Comparison of ENCODE assay signal across 2 worm cellular contexts in genomic region chrX:13144975-13145618, ce11.
TF ChIP-seq lines count a peak whose summit lies in the region.

No protein-coding gene starts in this region.

TF ChIP-seq in whole organism, L4 larva, 104 proteins besides CTCF, POLR2A, EP300 and RAD21 (continued from another document):
- TF ChIP-seq unc-62 (GFP tag; optimal IDR thresholded peaks at IDR 0.05 in 1 of 2; lab: Kevin White, UChicago) = peak; percentile 34 to 99
- no peak for TF ChIP-seq unc-62 (tag; optimal IDR thresholded peaks at IDR 0.05; lab: Kevin White, UChicago)
- TF ChIP-seq pha-4 (GFP tag; IDR thresholded peaks at IDR 0.05; lab: Robert Waterston, UW) = peak; percentile 90
- no peak for TF ChIP-seq pha-4 (tag; optimal IDR thresholded peaks at IDR 0.05; lab: Kevin White, UChicago)
- TF ChIP-seq F26F4.8 (GFP tag; conservative IDR thresholded peaks at IDR 0.05; lab: Robert Waterston, UW) = no peak
- TF ChIP-seq nhr-28 (tag; optimal IDR thresholded peaks at IDR 0.05; lab: Kevin White, UChicago) = peak; percentile 84
- TF ChIP-seq nhr-42 (GFP tag; IDR thresholded peaks at IDR 0.05; lab: Robert Waterston, UW) = peak; percentile 85; the same call in 1 of the 2 replicates
- peak; percentile 46 for TF ChIP-seq Y5F2A.4 (GFP tag; optimal IDR thresholded peaks at IDR 0.05; lab: Kevin White, UChicago)
- TF ChIP-seq R02D3.7 (tag; optimal IDR thresholded peaks at IDR 0.05; lab: Kevin White, UChicago) = no peak
- TF ChIP-seq fkh-10 (GFP tag; optimal IDR thresholded peaks at IDR 0.05; lab: Kevin White, UChicago) = peak; percentile 96
- 0 out of 2 replicates have a peak, but pooled peaks have one; percentile 22 for TF ChIP-seq F44E2.7 (GFP tag; IDR thresholded peaks at IDR 0.05; lab: Robert Waterston, UW)
- TF ChIP-seq duxl-1 (tag; optimal IDR thresholded peaks at IDR 0.05; lab: Kevin White, UChicago; ENCODE audit: poor library complexity) = peak; percentile 57
- peak; percentile 100 for TF ChIP-seq aha-1 (tag; lab: Kevin White, UChicago)
- peak; percentile 4 for TF ChIP-seq nhr-237 (tag; optimal IDR thresholded peaks at IDR 0.05; lab: Kevin White, UChicago)
- TF ChIP-seq madf-9 (GFP tag; conservative IDR thresholded peaks at IDR 0.05; lab: Robert Waterston, UW) = peak; percentile 89
- peak; percentile 89 for TF ChIP-seq saeg-2 (GFP tag; IDR thresholded peaks at IDR 0.05; lab: Robert Waterston, UW)
- peak; percentile 31 for TF ChIP-seq nhr-6 (tag; optimal IDR thresholded peaks at IDR 0.05; lab: Kevin White, UChicago)
- TF ChIP-seq lin-1 (GFP tag; IDR thresholded peaks at IDR 0.05; lab: Robert Waterston, UW) = peak; percentile 82
- no peak for TF ChIP-seq aly-2 (tag; optimal IDR thresholded peaks at IDR 0.05; lab: Kevin White, UChicago)
- peak; percentile 5 for TF ChIP-seq attf-4 (tag; optimal IDR thresholded peaks at IDR 0.05; lab: Kevin White, UChicago)
- peak; percentile 93 for TF ChIP-seq dve-1 (tag; optimal IDR thresholded peaks at IDR 0.05; lab: Kevin White, UChicago; ENCODE audit: insufficient read depth)
- peak in 1 of 2 experiments; percentile 11 for TF ChIP-seq ZK546.5 (tag; optimal IDR thresholded peaks at IDR 0.05; lab: Kevin White, UChicago)
- TF ChIP-seq nhr-11 (tag; optimal IDR thresholded peaks at IDR 0.05; lab: Kevin White, UChicago) = peak; percentile 88
- TF ChIP-seq nhr-102 (tag; optimal IDR thresholded peaks at IDR 0.05; lab: Kevin White, UChicago) = peak; percentile 84
- peak; percentile 93 for TF ChIP-seq F37D6.2 (tag; optimal IDR thresholded peaks at IDR 0.05; lab: Kevin White, UChicago)
- TF ChIP-seq Y48G9A.11 (GFP tag; IDR thresholded peaks at IDR 0.05; lab: Robert Waterston, UW) = peak; percentile 61; the same call in 1 of the 2 replicates
- peak; percentile 97 for TF ChIP-seq rbr-2 (tag; optimal IDR thresholded peaks at IDR 0.05; lab: Kevin White, UChicago)
- peak; percentile 92 for TF ChIP-seq T26A8.4 (GFP tag; IDR thresholded peaks at IDR 0.05; lab: Robert Waterston, UW)
- peak; percentile 53 for TF ChIP-seq dpl-1 (GFP tag; optimal IDR thresholded peaks at IDR 0.05; lab: Kevin White, UChicago)
- TF ChIP-seq mdt-29 (GFP tag; IDR thresholded peaks at IDR 0.05; lab: Robert Waterston, UW) = peak; percentile 94
- peak; percentile 40 for TF ChIP-seq ces-1 (GFP tag; optimal IDR thresholded peaks at IDR 0.05; lab: Kevin White, UChicago)
- TF ChIP-seq ceh-20 (GFP tag; IDR thresholded peaks at IDR 0.05; lab: Robert Waterston, UW) = peak; percentile 93
- TF ChIP-seq unc-130 (GFP tag; optimal IDR thresholded peaks at IDR 0.05; lab: Kevin White, UChicago) = no peak
- TF ChIP-seq tag-97 (GFP tag; IDR thresholded peaks at IDR 0.05; lab: Robert Waterston, UW) = no peak
- TF ChIP-seq lin-29 (GFP tag; IDR thresholded peaks at IDR 0.05; lab: Robert Waterston, UW) = no peak; the same call in 1 of the 2 replicates
- TF ChIP-seq T20F7.1 (GFP tag; optimal IDR thresholded peaks at IDR 0.05; lab: Kevin White, UChicago) = peak; percentile 80
- TF ChIP-seq madf-5 (GFP tag; IDR thresholded peaks at IDR 0.05; lab: Robert Waterston, UW) = 0 out of 4 replicates have a peak, but pooled peaks of 1 of the 2 experiments have one; percentile 21
- peak; percentile 56 for TF ChIP-seq F10B5.3 (tag; optimal IDR thresholded peaks at IDR 0.05; lab: Kevin White, UChicago)
- TF ChIP-seq zip-2 (tag; optimal IDR thresholded peaks at IDR 0.05; lab: Kevin White, UChicago) = peak; percentile 74
- TF ChIP-seq hlh-11 (tag; optimal IDR thresholded peaks at IDR 0.05; lab: Kevin White, UChicago) = peak; percentile 99
- no peak for TF ChIP-seq snpc-4 (tag; optimal IDR thresholded peaks at IDR 0.05; lab: Kevin White, UChicago)
- TF ChIP-seq daf-19 (GFP tag; conservative IDR thresholded peaks at IDR 0.05; lab: Robert Waterston, UW) = peak; percentile 63; the same call in 1 of the 2 replicates
- no peak for TF ChIP-seq Y105C5A.15 (GFP tag; IDR thresholded peaks at IDR 0.05; lab: Robert Waterston, UW)
- no peak for TF ChIP-seq F49E8.2 (tag; optimal IDR thresholded peaks at IDR 0.05; lab: Kevin White, UChicago; ENCODE audit: borderline replicate concordance)
- peak; percentile 69 for TF ChIP-seq ceh-28 (tag; optimal IDR thresholded peaks at IDR 0.05; lab: Kevin White, UChicago)
- TF ChIP-seq nhr-76 (tag; optimal IDR thresholded peaks at IDR 0.05; lab: Kevin White, UChicago) = peak; percentile 27
- TF ChIP-seq arid-1 (GFP tag; conservative IDR thresholded peaks at IDR 0.05; lab: Robert Waterston, UW) = peak; percentile 61
- TF ChIP-seq snpc-1.2 (GFP tag; IDR thresholded peaks at IDR 0.05; lab: Robert Waterston, UW) = no peak

TF ChIP-seq in whole organism, late embryonic, 69 proteins besides CTCF, POLR2A, EP300 and RAD21 (continued from another document):
- TF ChIP-seq ets-4 (tag; optimal IDR thresholded peaks at IDR 0.05; lab: Kevin White, UChicago) = peak; percentile 79
